Worm (Caenorhabditis elegans) whole organism, L4/young adult: ENCODE data around the gene cyp-25A3.

Experiments used
- W03F9.2 ChIP-seq: fragments of 150-350 bp; optimal IDR thresholded peaks from 2 replicates; lab custom pipeline; 2014; ENCODE audit warnings: missing biosample characterization, missing genetic modification characterization
- dao-5 ChIP-seq: sonication (generic microtip); optimal IDR thresholded peaks from 2 replicates; lab custom pipeline; 2016; ENCODE audit warnings: missing genotype, missing genetic modification characterization, moderate library complexity, missing compliant biosample characterization
- him-1 ChIP-seq: sonication (generic microtip); optimal IDR thresholded peaks from 2 replicates; lab custom pipeline; 2016; ENCODE audit warnings: missing genotype, missing genetic modification reagents, missing genetic modification characterization, missing compliant biosample characterization

Gene cyp-25A3

DNA sequence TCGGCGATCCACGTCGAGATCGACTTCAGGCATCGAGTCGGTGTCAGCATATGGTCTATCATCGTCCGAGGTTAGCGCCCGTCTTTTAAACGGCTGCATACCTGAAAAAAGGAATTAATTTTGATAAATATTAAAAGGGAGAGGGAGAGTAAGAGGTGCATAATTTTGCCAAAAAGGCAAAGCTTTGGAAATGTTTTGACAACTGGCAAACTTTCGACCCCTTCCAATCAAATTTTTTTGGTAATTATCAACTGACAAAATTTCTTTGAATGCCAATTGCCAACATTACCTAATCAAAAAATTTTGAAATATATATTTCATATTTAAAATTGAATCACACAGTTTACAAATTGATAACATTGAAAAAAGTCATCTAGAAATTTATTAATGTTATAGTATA is 20.0 kb downstream of the cyp-25A3 start, which contains the start of gene dpy-27:
dpy-27 (minus strand) TSS at position 101 of the 400 bp plus-strand sequence.
- TF ChIP-seq W03F9.2 (tag; lab: Kevin White, UChicago) (no peak), dao-5 (tag; lab: Kevin White, UChicago) (no peak), him-1 (tag; lab: Kevin White, UChicago) (no peak)

DNA sequence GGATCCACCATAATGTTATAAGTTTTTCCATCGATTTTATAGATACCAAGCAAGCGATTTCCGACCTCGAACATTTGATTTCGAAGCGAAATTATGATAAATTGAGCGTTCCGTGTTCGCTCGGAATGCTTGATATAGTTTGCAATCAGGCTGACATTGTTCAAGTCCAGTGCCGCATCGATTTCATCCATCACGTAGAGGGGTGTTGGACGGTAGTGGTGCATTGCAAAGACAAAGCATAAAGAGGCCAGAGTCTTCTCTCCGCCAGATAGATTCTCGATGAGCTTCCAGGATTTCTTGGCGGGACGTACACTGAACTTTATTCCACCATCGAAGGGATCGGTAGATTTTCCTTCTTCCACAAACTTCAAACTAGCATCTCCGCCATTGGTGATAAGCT is 25.1 kb downstream of the cyp-25A3 start:
- TF ChIP-seq dao-5 (tag; lab: Kevin White, UChicago), result no peak
- no peak for TF ChIP-seq W03F9.2 (tag; lab: Kevin White, UChicago)
- no peak for TF ChIP-seq him-1 (tag; lab: Kevin White, UChicago)

DNA sequence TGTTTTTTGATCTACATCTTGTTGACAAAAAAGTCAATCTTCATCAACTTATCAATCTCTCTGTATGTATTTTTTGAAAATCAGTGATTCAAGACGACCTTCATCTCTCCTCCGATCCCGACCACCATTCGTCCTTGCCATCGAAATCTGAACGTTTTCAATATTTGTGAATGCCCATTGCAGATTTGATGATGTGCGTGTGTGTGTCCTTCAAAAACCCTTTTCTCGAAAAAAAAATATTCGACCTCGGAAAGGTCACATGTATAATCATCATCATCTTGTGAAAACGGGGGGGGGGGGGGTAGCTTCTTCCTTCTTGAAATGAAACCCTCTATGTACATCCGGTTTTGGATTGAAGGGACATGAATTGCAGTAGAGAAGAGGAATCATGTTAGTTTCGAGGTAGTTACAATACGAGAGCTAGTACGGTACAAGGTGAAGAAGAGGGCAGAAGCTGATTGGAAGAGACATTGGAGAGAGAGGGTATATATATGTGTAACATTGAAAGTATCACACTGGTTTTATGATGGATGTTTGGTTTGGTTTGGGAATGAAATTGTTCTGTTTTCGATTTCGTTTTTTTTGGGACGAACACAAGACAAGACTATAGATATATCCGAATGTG is 27.1 kb downstream of the cyp-25A3 start:
- TF ChIP-seq him-1 (tag; lab: Kevin White, UChicago) (no peak), W03F9.2 (tag; lab: Kevin White, UChicago) (no peak), dao-5 (tag; lab: Kevin White, UChicago) (no peak)

DNA sequence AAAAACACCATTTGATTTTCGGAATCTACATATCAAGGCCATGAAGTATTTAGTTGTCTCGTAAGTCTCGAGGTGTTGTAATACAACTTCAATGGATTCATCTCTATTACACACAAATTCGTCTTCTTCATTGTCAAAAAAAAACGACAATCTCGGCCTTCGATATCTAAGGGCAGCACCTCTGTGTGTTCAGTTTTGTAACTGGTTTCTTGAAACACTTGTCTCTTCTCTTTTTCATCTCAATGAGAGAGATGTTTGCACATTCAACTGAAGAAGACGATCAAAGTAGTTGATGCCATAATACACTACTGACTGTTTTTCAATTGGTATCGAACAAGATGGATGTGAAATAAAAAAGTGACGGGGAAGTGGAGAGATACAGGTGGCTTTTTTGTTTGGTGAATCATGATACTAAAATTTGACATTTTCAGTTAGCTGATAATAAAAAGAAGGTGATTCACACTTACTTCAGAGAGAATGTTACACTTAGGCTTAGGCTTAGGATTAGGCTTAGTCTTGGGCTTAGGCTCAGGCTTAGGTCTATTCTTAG is 28.1 kb downstream of the cyp-25A3 start:
- TF ChIP-seq dao-5 (tag; lab: Kevin White, UChicago) (no peak), him-1 (tag; lab: Kevin White, UChicago) (no peak), W03F9.2 (tag; lab: Kevin White, UChicago) (no peak)

DNA sequence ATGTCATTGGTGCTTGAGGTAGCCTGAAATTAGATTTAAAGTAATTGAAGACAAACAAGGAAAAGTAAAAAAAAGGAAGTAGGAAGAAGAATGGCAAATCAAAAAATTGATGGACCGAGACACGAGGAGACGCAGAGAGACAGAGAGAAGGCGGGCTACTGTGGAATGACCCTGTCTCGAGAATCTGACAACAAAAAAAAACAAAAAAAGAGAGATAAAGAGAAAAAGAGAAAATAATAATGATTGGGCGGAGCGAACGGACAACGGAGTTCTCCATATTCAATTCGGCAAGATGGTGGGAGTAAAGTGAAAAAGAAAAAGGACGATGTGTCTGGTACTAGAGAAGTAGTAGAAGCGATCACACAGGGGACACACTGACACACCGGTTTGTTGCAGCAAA is 30.5 kb downstream of the cyp-25A3 start, which contains the start of gene toh-1:
toh-1 (minus strand) TSS at position 23 of the 400 bp plus-strand sequence.
- TF ChIP-seq him-1 (tag; lab: Kevin White, UChicago) (no peak), dao-5 (tag; lab: Kevin White, UChicago) (no peak), W03F9.2 (tag; lab: Kevin White, UChicago) (no peak)

DNA sequence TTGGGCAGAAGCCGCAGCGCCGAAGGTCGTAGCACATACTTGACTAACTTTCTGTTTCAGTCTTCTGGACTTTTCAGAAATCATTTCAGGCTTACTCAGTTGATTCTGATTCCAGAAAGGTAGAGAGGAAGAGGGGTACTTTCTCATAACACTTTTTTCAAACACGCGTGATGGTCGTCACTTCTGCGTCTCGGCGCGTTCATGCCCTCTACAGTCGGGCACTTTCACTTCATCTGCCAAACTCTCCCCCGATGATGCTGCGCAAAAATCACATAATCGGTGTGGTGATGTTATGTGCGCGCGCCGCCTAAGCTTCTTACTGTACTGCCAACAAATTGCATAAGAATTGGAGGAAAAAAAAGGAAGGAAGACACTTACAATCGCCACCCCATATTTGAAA is 31.9 kb downstream of the cyp-25A3 start:
- TF ChIP-seq W03F9.2 (tag; lab: Kevin White, UChicago) (no peak), dao-5 (tag; lab: Kevin White, UChicago) (no peak), him-1 (tag; lab: Kevin White, UChicago) (no peak)

DNA sequence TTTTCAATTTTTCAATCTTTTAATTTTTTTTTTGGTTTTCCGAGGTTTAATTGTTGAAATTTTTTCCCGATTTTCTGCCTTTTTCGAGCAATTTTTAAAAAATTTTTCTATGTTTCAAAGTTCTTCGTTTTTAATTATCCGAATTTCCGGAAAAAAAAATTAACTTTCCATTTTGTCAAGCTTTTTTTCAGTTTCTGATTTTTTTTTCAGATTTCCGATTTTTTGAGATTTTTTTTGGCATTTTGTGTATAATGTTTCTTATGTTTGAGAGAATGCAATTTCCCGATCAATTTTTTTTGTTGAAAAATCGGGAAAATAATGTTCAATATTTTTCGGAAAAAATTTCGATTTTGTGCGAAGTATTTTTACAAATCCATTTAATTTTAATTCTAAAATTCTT is 32.7 kb downstream of the cyp-25A3 start:
- TF ChIP-seq him-1 (tag; lab: Kevin White, UChicago), result no peak
- no peak for TF ChIP-seq W03F9.2 (tag; lab: Kevin White, UChicago)
- TF ChIP-seq dao-5 (tag; lab: Kevin White, UChicago), result no peak

DNA sequence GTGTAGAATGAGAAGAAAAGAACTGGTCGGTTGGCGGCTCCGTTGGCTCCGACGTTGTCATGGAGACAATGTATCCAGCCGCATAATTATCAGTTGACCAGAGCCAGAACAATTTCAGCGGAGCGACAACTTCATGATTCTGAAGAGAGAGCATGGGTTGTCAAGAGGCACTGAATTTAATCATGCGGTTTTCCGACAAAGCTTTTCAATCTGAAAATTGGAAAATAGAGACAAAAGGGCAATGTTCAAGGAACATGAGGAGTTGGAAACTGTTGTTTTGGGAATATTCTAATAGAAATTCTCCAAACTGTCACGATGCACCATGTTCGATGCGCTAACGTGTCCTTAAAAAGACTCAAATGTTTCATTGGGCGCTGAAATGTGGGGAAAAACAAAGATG is 35.1 kb downstream of the cyp-25A3 start, which contains the start of gene xbx-5:
xbx-5 (minus strand) TSS at position 56 of the 400 bp plus-strand sequence.
- TF ChIP-seq him-1 (tag; lab: Kevin White, UChicago), result no peak
- TF ChIP-seq W03F9.2 (tag; lab: Kevin White, UChicago), result no peak
- TF ChIP-seq dao-5 (tag; lab: Kevin White, UChicago), result no peak

DNA sequence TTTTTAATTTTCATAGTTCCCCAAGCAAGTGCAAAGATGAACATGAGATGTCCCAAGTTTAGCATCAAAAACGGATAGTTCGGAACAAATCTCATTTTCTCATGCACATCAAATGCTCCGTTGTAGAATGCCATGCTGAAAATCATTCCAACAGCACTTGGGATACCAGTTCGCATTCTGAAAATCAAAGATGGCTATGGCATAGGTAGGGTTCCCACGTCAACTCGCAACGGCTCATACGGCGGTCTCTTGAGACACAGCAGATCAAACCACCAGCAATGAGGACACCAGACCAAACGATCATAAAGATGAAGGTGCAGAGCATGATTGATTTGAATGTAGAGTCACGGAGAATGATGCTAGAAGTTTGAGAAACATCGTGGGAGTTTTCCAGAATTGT is 36.4 kb downstream of the cyp-25A3 start:
- TF ChIP-seq him-1 (tag; lab: Kevin White, UChicago), result no peak
- no peak for TF ChIP-seq W03F9.2 (tag; lab: Kevin White, UChicago)

DNA sequence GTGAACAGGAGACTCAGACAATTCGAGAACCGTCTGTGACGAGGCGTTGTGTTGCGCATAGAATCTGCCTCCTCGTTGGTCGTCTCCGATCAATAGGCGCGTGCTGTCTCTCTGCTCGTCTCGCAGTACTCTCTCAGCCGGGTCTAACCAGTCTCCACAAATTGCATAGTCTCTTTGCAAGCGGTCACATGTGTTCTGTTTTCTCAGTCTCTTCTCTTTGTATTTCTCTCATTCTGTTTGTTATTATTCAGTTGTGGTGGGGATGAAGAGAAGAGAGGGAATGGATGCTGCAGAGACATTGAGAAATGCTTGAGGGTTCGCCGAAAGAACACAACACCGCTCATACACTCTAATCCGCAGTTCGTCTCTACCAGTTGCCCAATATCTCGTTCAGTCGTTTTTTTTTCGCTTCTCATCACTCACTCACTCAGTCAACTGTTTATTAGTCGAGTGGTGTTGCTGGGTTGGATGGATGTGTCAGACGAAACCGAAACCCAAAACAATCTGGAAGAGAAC is 38.1 kb downstream of the cyp-25A3 start:
- peak; percentile 94 for TF ChIP-seq him-1 (tag; lab: Kevin White, UChicago)
- no peak for TF ChIP-seq dao-5 (tag; lab: Kevin White, UChicago)
- peak; percentile 80 for TF ChIP-seq W03F9.2 (tag; lab: Kevin White, UChicago)

DNA sequence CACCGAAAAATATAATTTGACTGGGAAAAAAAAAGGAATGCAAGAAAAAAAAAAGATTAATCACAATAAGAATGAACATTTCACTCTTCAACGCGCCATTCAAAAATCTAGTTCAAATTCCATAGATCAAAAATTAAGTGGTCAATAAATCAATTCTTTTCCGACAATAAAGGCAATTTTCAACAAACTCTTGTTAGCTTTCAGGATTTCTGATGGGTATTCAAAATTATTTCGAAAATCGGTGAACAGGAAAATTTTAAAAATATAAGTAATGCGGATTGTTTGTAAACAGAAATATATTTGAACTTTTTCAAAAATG is 38.6 kb downstream of the cyp-25A3 start:
- no peak for TF ChIP-seq W03F9.2 (tag; lab: Kevin White, UChicago)
- no peak for TF ChIP-seq him-1 (tag; lab: Kevin White, UChicago)
- TF ChIP-seq dao-5 (tag; lab: Kevin White, UChicago), result no peak

DNA sequence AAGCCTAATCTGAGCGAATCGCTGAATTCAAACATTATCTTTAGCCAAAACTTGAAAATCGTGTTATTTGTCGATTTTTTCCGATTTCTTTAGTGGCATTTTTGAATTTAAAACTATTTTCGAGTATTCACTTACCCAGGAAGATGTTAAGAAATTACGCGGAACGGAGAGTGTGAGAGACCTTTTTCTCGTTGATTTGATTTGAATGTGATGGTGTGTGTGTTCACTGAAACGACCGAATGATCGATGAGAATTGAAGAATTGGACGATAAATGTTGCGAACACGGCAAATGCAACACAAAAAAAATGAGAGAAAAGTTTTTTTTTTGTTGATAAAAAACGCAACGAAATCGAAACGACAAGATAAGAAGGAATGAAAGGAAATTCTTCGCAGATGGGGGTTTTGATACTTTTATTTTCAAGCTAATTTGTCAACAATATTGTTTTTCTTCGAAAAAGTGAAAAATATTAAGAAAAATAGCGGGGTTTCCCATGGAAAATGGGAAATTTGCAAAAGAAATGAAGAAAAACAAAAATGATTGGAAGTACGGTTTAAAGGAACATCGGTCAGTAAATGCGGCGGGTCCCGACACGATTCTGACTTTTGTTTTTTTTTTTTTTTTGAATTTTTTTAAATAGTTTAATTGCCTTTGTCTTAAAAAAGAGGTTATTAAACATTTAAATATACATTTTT is 39.1 kb downstream of the cyp-25A3 start, which contains the start of gene mtm-3:
mtm-3 (minus strand) TSS at position 228 of the 694 bp plus-strand sequence.
- no peak for TF ChIP-seq dao-5 (tag; lab: Kevin White, UChicago)
- TF ChIP-seq him-1 (tag; lab: Kevin White, UChicago), result no peak
- no peak for TF ChIP-seq W03F9.2 (tag; lab: Kevin White, UChicago)

DNA sequence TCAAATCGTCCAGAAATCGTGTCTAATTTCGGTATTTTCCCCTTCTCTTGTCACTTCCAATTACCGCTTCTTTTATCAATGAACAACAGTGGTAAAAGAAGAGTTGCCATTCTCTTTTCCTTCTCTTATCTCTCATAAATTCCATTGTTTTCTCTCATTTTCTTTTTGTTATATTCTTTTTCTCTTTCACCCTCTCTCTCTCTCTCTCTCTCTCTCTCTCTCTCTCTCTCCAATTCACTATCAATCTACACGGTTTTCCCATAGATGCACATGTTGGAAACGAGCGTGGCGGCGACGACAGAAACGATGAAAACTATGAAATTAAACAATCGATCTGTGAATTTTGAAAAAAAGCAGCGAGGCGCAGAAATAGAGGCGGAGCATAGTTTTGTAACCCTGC is 40.3 kb downstream of the cyp-25A3 start:
- TF ChIP-seq dao-5 (tag; lab: Kevin White, UChicago) (no peak), him-1 (tag; lab: Kevin White, UChicago) (no peak), W03F9.2 (tag; lab: Kevin White, UChicago) (no peak)
